Fruit fly (Drosophila melanogaster) whole organism, prepupa: ENCODE results near the gene eIF3h.

Experiments used
- CG16779 ChIP-seq: fragments of 200-800 bp; sonication (Bioruptor generic); optimal IDR thresholded peaks from 3 replicates; lab custom pipeline; 2017; ENCODE audit warnings: missing biosample characterization, mild to moderate bottlenecking, missing genetic modification characterization
- CG3032 ChIP-seq: fragments of 200-800 bp; optimal IDR thresholded peaks from 2 replicates; lab custom pipeline; 2019; ENCODE audit warnings: missing biosample characterization, mild to moderate bottlenecking, missing genetic modification characterization, moderate library complexity
- CG34406 ChIP-seq: fragments of 200-800 bp; sonication (Bioruptor generic); optimal IDR thresholded peaks from 3 replicates; lab custom pipeline; 2016; ENCODE audit warnings: missing biosample characterization, missing genetic modification characterization
- CG4318 ChIP-seq: fragments of 200-800 bp; sonication (Bioruptor generic); optimal IDR thresholded peaks from 3 replicates; lab custom pipeline; 2017; ENCODE audit warnings: missing biosample characterization, mild to moderate bottlenecking, missing genetic modification characterization
- CG6276 ChIP-seq: fragments of 200-800 bp; sonication (Bioruptor generic); optimal IDR thresholded peaks from 2 replicates; lab custom pipeline; 2017; ENCODE audit warnings: missing biosample characterization, mild to moderate bottlenecking, missing genetic modification characterization
- CG8119 ChIP-seq: fragments of 200-800 bp; sonication (Bioruptor generic); IDR thresholded peaks from 3 replicates; pipeline ENCODE4 v1.3.6; 2022; ENCODE audit warnings: missing biosample characterization, missing genetic modification characterization
- Smox ChIP-seq: fragments of 200-800 bp; sonication (Bioruptor generic); optimal IDR thresholded peaks from 3 replicates; lab custom pipeline; 2016; ENCODE audit warnings: missing biosample characterization, missing genetic modification characterization
- Sox102F ChIP-seq: fragments of 200-800 bp; sonication (Bioruptor generic); optimal IDR thresholded peaks from 2 replicates; lab custom pipeline; 2016; ENCODE audit warnings: missing biosample characterization, mild to moderate bottlenecking, missing genetic modification characterization
- Sox15 ChIP-seq: fragments of 200-800 bp; sonication (Bioruptor generic); optimal IDR thresholded peaks from 3 replicates; lab custom pipeline; 2016; ENCODE audit warnings: missing biosample characterization, missing genetic modification characterization
- achi ChIP-seq: fragments of 200-800 bp; sonication (Bioruptor generic); optimal IDR thresholded peaks from 3 replicates; lab custom pipeline; 2016; ENCODE audit warnings: missing biosample characterization, missing genetic modification characterization
- spab ChIP-seq: fragments of 200-800 bp; sonication (Bioruptor generic); optimal IDR thresholded peaks from 2 replicates; lab custom pipeline; 2017; ENCODE audit warnings: missing biosample characterization, mild to moderate bottlenecking, missing genetic modification characterization, missing genetic modification reagents

DNA sequence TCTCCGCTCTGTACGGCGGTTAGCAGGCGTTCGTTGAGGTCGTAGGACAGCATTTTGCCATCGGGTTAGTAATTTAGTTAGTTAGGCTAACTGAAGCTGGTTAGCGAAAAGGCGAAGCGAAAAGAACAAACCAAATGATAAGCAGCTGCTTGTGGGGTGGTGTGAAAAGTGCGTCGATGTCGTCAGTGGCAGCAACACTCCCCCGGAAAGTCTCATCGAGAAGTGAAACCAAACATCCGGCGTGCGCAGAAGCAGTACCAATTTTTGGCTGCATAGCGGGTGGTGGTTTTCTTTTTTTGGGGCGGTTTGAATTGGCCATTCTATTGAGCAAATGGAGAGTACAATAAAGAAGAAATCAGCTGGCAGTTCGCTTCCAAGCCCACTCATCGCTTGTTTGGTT lies 2.1 kb downstream of the eIF3h start, which contains the start of gene CG9121:
- TF ChIP-seq CG4318 (GFP tag; lab: Kevin White, UChicago) (no peak), Sox15 (GFP tag; lab: Kevin White, UChicago) (no peak), Sox102F (GFP tag; lab: Kevin White, UChicago) (no peak), CG16779 (tag; lab: Kevin White, UChicago) (no peak), spab (GFP tag; lab: Kevin White, UChicago) (no peak), CG6276 (GFP tag; lab: Kevin White, UChicago) (no peak), achi (GFP tag; lab: Kevin White, UChicago) (no peak), CG34406 (no peak), CG8119 (no peak), CG3032 (tag; lab: Kevin White, UChicago) (no peak), Smox (GFP tag; lab: Kevin White, UChicago) (no peak)
